Fruit fly (Drosophila melanogaster) whole organism, embryonic: ENCODE data around the gene Pde9.

ENCODE experiments used
- CG1024 ChIP-seq: fragments of 200-800 bp; sonication (Bioruptor generic); IDR thresholded peaks from 2 replicates; pipeline ENCODE4 v1.3.6; 2022; ENCODE audit warnings: missing biosample characterization, missing genetic modification characterization
- CG10543 ChIP-seq: fragments of 200-800 bp; sonication (Bioruptor generic); optimal IDR thresholded peaks from 3 replicates; lab custom pipeline; 2017; ENCODE audit warnings: missing biosample characterization, mild to moderate bottlenecking, missing genetic modification characterization, moderate library complexity
- CG10654 ChIP-seq: fragments of 200-800 bp; sonication (Bioruptor generic); optimal IDR thresholded peaks from 2 replicates; lab custom pipeline; 2016; ENCODE audit warnings: missing biosample characterization, missing genetic modification characterization
- CG11247 ChIP-seq: fragments of 200-800 bp; sonication (Bioruptor generic); IDR thresholded peaks from 2 replicates; pipeline ENCODE4 v1.3.6; 2022; ENCODE audit warnings: missing biosample characterization, missing genetic modification characterization
- CG11504 ChIP-seq: fragments of 200-800 bp; sonication (Bioruptor generic); optimal IDR thresholded peaks from 3 replicates; lab custom pipeline; 2019; ENCODE audit warnings: missing biosample characterization, mild to moderate bottlenecking, missing genetic modification characterization, moderate library complexity
- CG11560 ChIP-seq: fragments of 200-800 bp; sonication (Bioruptor generic); IDR thresholded peaks from 3 replicates; pipeline ENCODE4 v1.3.6; 2022; ENCODE audit warnings: missing biosample characterization, missing genetic modification characterization
- CG13775 ChIP-seq: fragments of 200-800 bp; sonication (Bioruptor generic); optimal IDR thresholded peaks from 3 replicates; lab custom pipeline; 2017; ENCODE audit warnings: missing biosample characterization, mild to moderate bottlenecking, missing genetic modification characterization
- CG17568 ChIP-seq: fragments of 200-800 bp; sonication (Bioruptor generic); optimal IDR thresholded peaks from 2 replicates; lab custom pipeline; 2018; ENCODE audit warnings: missing biosample characterization, mild to moderate bottlenecking, missing genetic modification characterization, moderate library complexity
- CG1792 ChIP-seq: fragments of 200-800 bp; sonication (Bioruptor generic); optimal IDR thresholded peaks from 2 replicates; lab custom pipeline; 2016; ENCODE audit warnings: missing biosample characterization, missing genetic modification characterization
- CG30431 ChIP-seq: fragments of 200-800 bp; sonication (Bioruptor generic); optimal IDR thresholded peaks from 2 replicates; lab custom pipeline; 2017; ENCODE audit warnings: missing biosample characterization, missing genetic modification characterization
- CG32532 ChIP-seq: fragments of 200-800 bp; sonication (Bioruptor generic); IDR thresholded peaks from 2 replicates; pipeline ENCODE4 v1.3.6; 2022; ENCODE audit warnings: missing biosample characterization, missing genetic modification characterization
- CG5245 ChIP-seq: fragments of 200-800 bp; sonication (Bioruptor generic); optimal IDR thresholded peaks from 3 replicates; lab custom pipeline; 2016; ENCODE audit warnings: missing biosample characterization, missing genetic modification characterization
- CG5953 ChIP-seq: fragments of 200-800 bp; sonication (Bioruptor generic); IDR thresholded peaks from 2 replicates; pipeline ENCODE4 v1.3.6; 2022; ENCODE audit warnings: missing biosample characterization, missing genetic modification characterization
- CG6254 ChIP-seq: fragments of 200-800 bp; sonication (Bioruptor generic); optimal IDR thresholded peaks from 3 replicates; lab custom pipeline; 2017; ENCODE audit warnings: mild to moderate bottlenecking, missing biosample characterization, missing genetic modification reagents, missing genetic modification characterization
- CG6272 ChIP-seq: fragments of 200-800 bp; sonication (Bioruptor generic); IDR thresholded peaks from 2 replicates; pipeline ENCODE4 v1.3.6; 2022; ENCODE audit warnings: missing biosample characterization, missing genetic modification characterization
- CG7786 ChIP-seq: fragments of 200-800 bp; sonication (Bioruptor generic); optimal IDR thresholded peaks from 2 replicates; lab custom pipeline; 2016; ENCODE audit warnings: missing biosample characterization, missing genetic modification characterization
- CG8924 ChIP-seq: fragments of 200-800 bp; optimal IDR thresholded peaks from 3 replicates; lab custom pipeline; 2019; ENCODE audit warnings: missing biosample characterization, mild to moderate bottlenecking, missing genetic modification characterization, moderate library complexity
- CG9876 ChIP-seq: fragments of 200-800 bp; sonication (Bioruptor generic); optimal IDR thresholded peaks from 2 replicates; lab custom pipeline; 2016; ENCODE audit warnings: missing biosample characterization, missing genetic modification characterization
- D ChIP-seq, 2 experiments: fragments of 200-800 bp in 1 of 2; fragments of >200 bp in 1 of 2; sonication (Bioruptor generic) in 1 of 2; optimal IDR thresholded peaks; 2 replicates in 1 of 2; 3 replicates in 1 of 2; lab custom pipeline; 2017; ENCODE audit warnings: mild to moderate bottlenecking in 1 of 2, missing biosample characterization in 1 of 2, missing genetic modification characterization in 1 of 2, missing genetic modification reagents in 1 of 2
- Dp ChIP-seq: fragments of 200-800 bp; sonication (Bioruptor generic); optimal IDR thresholded peaks from 2 replicates; lab custom pipeline; 2018; ENCODE audit warnings: missing biosample characterization, mild to moderate bottlenecking, missing genetic modification characterization, moderate library complexity
- Fer2 ChIP-seq: fragments of 200-800 bp; sonication (Bioruptor generic); optimal IDR thresholded peaks from 2 replicates; lab custom pipeline; 2018; ENCODE audit warnings: missing biosample characterization, mild to moderate bottlenecking, missing genetic modification characterization, moderate library complexity
- H15 ChIP-seq: fragments of 200-800 bp; sonication (Bioruptor generic); IDR thresholded peaks from 3 replicates; pipeline ENCODE4 v1.3.6; 2022; ENCODE audit warnings: missing biosample characterization, missing genetic modification characterization
- Lhr ChIP-seq: fragments of 200-800 bp; sonication (Bioruptor generic); optimal IDR thresholded peaks from 3 replicates; lab custom pipeline; 2017; ENCODE audit warnings: mild to moderate bottlenecking, missing biosample characterization, missing genetic modification reagents, missing genetic modification characterization
- NFAT ChIP-seq: fragments of 200-800 bp; sonication (Bioruptor generic); IDR thresholded peaks from 2 replicates; pipeline ENCODE4 v1.3.6; 2022; ENCODE audit warnings: missing biosample characterization, missing genetic modification characterization
- Neu2 ChIP-seq: fragments of 200-800 bp; sonication (Bioruptor generic); optimal IDR thresholded peaks from 3 replicates; lab custom pipeline; 2016; ENCODE audit warnings: missing biosample characterization, missing genetic modification characterization, borderline replicate concordance
- Pdp1 ChIP-seq, 2 experiments: fragments of 200-800 bp; sonication (Bioruptor generic); optimal IDR thresholded peaks; 3 replicates each; lab custom pipeline; 2016; ENCODE audit warnings: missing biosample characterization in 2 of 2, missing genetic modification characterization in 2 of 2, mild to moderate bottlenecking in 1 of 2, moderate library complexity in 1 of 2
- Scr ChIP-seq: fragments of 200-800 bp; sonication (Bioruptor generic); IDR thresholded peaks from 2 replicates; pipeline ENCODE4 v1.3.6; 2022; ENCODE audit warnings: missing biosample characterization, missing genetic modification characterization; ENCODE audit not compliant: partially characterized antibody
- Spps ChIP-seq: fragments of 200-800 bp; sonication (Bioruptor generic); optimal IDR thresholded peaks from 2 replicates; lab custom pipeline; 2018; ENCODE audit warnings: missing biosample characterization, mild to moderate bottlenecking, missing genetic modification characterization
- ap ChIP-seq: fragments of 200-800 bp; sonication (Bioruptor generic); IDR thresholded peaks from 2 replicates; pipeline ENCODE4 v1.3.6; 2022; ENCODE audit warnings: missing biosample characterization, missing genetic modification characterization
- ase ChIP-seq: fragments of 200-800 bp; sonication (Bioruptor generic); IDR thresholded peaks from 3 replicates; pipeline ENCODE4 v1.3.6; 2022; ENCODE audit warnings: missing biosample characterization, missing genetic modification characterization
- br ChIP-seq: fragments of >200 bp; optimal IDR thresholded peaks from 2 replicates; lab custom pipeline; 2017
- btn ChIP-seq: fragments of 200-800 bp; sonication (Bioruptor generic); optimal IDR thresholded peaks from 2 replicates; lab custom pipeline; 2016; ENCODE audit warnings: missing biosample characterization, missing genetic modification characterization
- caup ChIP-seq: fragments of 200-800 bp; sonication (Bioruptor generic); optimal IDR thresholded peaks from 3 replicates; lab custom pipeline; 2017; ENCODE audit warnings: missing biosample characterization, mild to moderate bottlenecking, missing genetic modification characterization, moderate library complexity; ENCODE audit not compliant: severe bottlenecking
- crc ChIP-seq: fragments of 200-800 bp; sonication (Bioruptor generic); optimal IDR thresholded peaks from 2 replicates; lab custom pipeline; 2016; ENCODE audit warnings: missing biosample characterization, missing genetic modification characterization
- croc ChIP-seq: fragments of 200-800 bp; sonication (Bioruptor generic); conservative IDR thresholded peaks from 3 replicates; pipeline ENCODE4 v1.3.6; 2022; ENCODE audit warnings: missing biosample characterization, missing genetic modification characterization
- dpn ChIP-seq, 2 experiments: fragments of 200-800 bp; sonication (Bioruptor generic); optimal IDR thresholded peaks; 3 replicates each; lab custom pipeline; 2016; ENCODE audit warnings: missing biosample characterization in 2 of 2, missing genetic modification characterization in 2 of 2
- gro ChIP-seq: fragments of 200-800 bp; sonication (Bioruptor generic); optimal IDR thresholded peaks from 2 replicates; lab custom pipeline; 2016; ENCODE audit warnings: missing biosample characterization, missing genetic modification characterization
- gt ChIP-seq: fragments of 200-800 bp; sonication (Bioruptor generic); IDR thresholded peaks from 2 replicates; pipeline ENCODE4 v1.3.6; 2022; ENCODE audit warnings: missing biosample characterization, missing genetic modification characterization
- ken ChIP-seq: fragments of 200-800 bp; sonication (Bioruptor generic); IDR thresholded peaks from 3 replicates; pipeline ENCODE4 v1.3.6; 2022; ENCODE audit warnings: missing biosample characterization, missing genetic modification characterization
- kni ChIP-seq: fragments of 200-800 bp; sonication (Bioruptor generic); optimal IDR thresholded peaks from 3 replicates; lab custom pipeline; 2017; ENCODE audit warnings: mild to moderate bottlenecking, missing biosample characterization, missing genetic modification reagents, missing genetic modification characterization
- lola ChIP-seq, 3 experiments: fragments of >200 bp in 2 of 3; fragments of 200-800 bp in 1 of 3; sonication (Bioruptor generic) in 1 of 3; optimal IDR thresholded peaks; 2 replicates each; lab custom pipeline; 2017 to 2019; ENCODE audit warnings: missing biosample characterization in 3 of 3, missing genetic modification characterization in 3 of 3, mild to moderate bottlenecking in 1 of 3, moderate library complexity in 1 of 3
- maf-S ChIP-seq: fragments of 200-800 bp; sonication (Bioruptor generic); optimal IDR thresholded peaks from 2 replicates; lab custom pipeline; 2016; ENCODE audit warnings: missing biosample characterization, missing genetic modification characterization
- pfk ChIP-seq: fragments of 200-800 bp; sonication (Bioruptor generic); optimal IDR thresholded peaks from 2 replicates; lab custom pipeline; 2018; ENCODE audit warnings: missing biosample characterization, mild to moderate bottlenecking, missing genetic modification characterization, moderate library complexity
- pho ChIP-seq: fragments of 200-800 bp; sonication (Bioruptor generic); optimal IDR thresholded peaks from 2 replicates; lab custom pipeline; 2016; ENCODE audit warnings: missing biosample characterization, missing genetic modification characterization
- phol ChIP-seq: fragments of 200-800 bp; sonication (Bioruptor generic); optimal IDR thresholded peaks from 3 replicates; lab custom pipeline; 2018; ENCODE audit warnings: missing biosample characterization, mild to moderate bottlenecking, missing genetic modification characterization, moderate library complexity
- ranshi ChIP-seq: fragments of 200-800 bp; sonication (Bioruptor generic); IDR thresholded peaks from 2 replicates; pipeline ENCODE4 v1.3.6; 2022; ENCODE audit warnings: missing biosample characterization, missing genetic modification characterization
- salm ChIP-seq: fragments of 200-800 bp; sonication (Bioruptor generic); optimal IDR thresholded peaks from 2 replicates; lab custom pipeline; 2018; ENCODE audit warnings: missing biosample characterization, mild to moderate bottlenecking, missing genetic modification characterization
- tup ChIP-seq: fragments of 200-800 bp; sonication (Bioruptor generic); optimal IDR thresholded peaks from 2 replicates; lab custom pipeline; 2016; ENCODE audit warnings: missing biosample characterization, mild to moderate bottlenecking, missing genetic modification characterization, moderate library complexity

The Pde9 gene

dm6 chrX:12747746-12748710 lies 149.1 kb downstream of the Pde9 start (continued):
- TF ChIP-seq ap (GFP tag; lab: Robert Waterston, UW) (no peak), CG5245 (no peak), CG1024 (GFP tag; lab: Robert Waterston, UW) (no peak), Dp (GFP tag; lab: Kevin White, UChicago) (no peak), Scr (no peak), ken (no peak), phol (peak; percentile 79), croc (GFP tag; lab: Robert Waterston, UW) (peak; percentile 29; the same call in 2 of the 3 replicates), caup (peak; percentile 37), D (optimal IDR thresholded peaks at IDR 0.05; lab: Kevin White, UChicago) (no peak), D (GFP tag; optimal IDR thresholded peaks at IDR 0.05; lab: Kevin White, UChicago) (peak; percentile 40), NFAT (GFP tag; lab: Robert Waterston, UW) (no peak), H15 (GFP tag; lab: Robert Waterston, UW) (no peak), CG9876 (GFP tag; lab: Kevin White, UChicago) (no peak), crc (GFP tag; lab: Kevin White, UChicago) (no peak), tup (GFP tag; lab: Kevin White, UChicago) (no peak), kni (no peak), CG8924 (peak; percentile 89), Pdp1 (GFP tag; optimal IDR thresholded peaks at IDR 0.05; lab: Kevin White, UChicago) (peak in 1 of 2 experiments; percentile 70), dpn (GFP tag; optimal IDR thresholded peaks at IDR 0.05; lab: Kevin White, UChicago) (peak in 1 of 2 experiments; percentile 7), br (lab: Kevin White, UChicago) (no peak), btn (GFP tag; lab: Kevin White, UChicago) (no peak), salm (tag; lab: Kevin White, UChicago) (no peak), gt (GFP tag; lab: Robert Waterston, UW) (no peak), CG10543 (GFP tag; lab: Kevin White, UChicago) (peak; percentile 3), pfk (no peak), CG17568 (GFP tag; lab: Kevin White, UChicago) (no peak), CG5953 (GFP tag; lab: Robert Waterston, UW) (no peak), CG10654 (GFP tag; lab: Kevin White, UChicago) (peak; percentile 15), pho (GFP tag; lab: Kevin White, UChicago) (no peak), CG32532 (GFP tag; lab: Robert Waterston, UW) (no peak), Lhr (no peak), CG6272 (GFP tag; lab: Robert Waterston, UW) (no peak), Spps (tag; lab: Kevin White, UChicago) (peak; percentile 49), ranshi (GFP tag; lab: Robert Waterston, UW) (0 out of 2 replicates have a peak, but pooled peaks have one; percentile 52), CG11560 (no peak), CG7786 (GFP tag; lab: Kevin White, UChicago) (no peak), lola (GFP tag; optimal IDR thresholded peaks at IDR 0.05; lab: Kevin White, UChicago) (peak in 1 of 3 experiments; percentile 82), gro (no peak), CG11247 (GFP tag; lab: Robert Waterston, UW) (no peak), ase (GFP tag; lab: Robert Waterston, UW) (no peak), CG6254 (GFP tag; lab: Kevin White, UChicago) (peak; percentile 14), Neu2 (GFP tag; lab: Kevin White, UChicago) (no peak), Fer2 (no peak), CG11504 (tag; lab: Kevin White, UChicago) (peak; percentile 83), CG13775 (GFP tag; lab: Kevin White, UChicago) (peak; percentile 35), maf-S (GFP tag; lab: Kevin White, UChicago) (no peak), CG30431 (GFP tag; lab: Kevin White, UChicago) (no peak), CG1792 (GFP tag; lab: Kevin White, UChicago) (no peak)
